Fruit fly (Drosophila melanogaster) S2 (cell line): ENCODE data around the gene Mical.

Source experiments
- CG8478 ChIP-seq: fragments of >200 bp; optimal IDR thresholded peaks from 2 replicates; lab custom pipeline; 2018
- CTCF ChIP-seq, 2 experiments: fragments of >200 bp; optimal IDR thresholded peaks; 2 replicates each; lab custom pipeline; 2018

dm6 chr3R:9961163-9962072 is 81.3 kb downstream of the Mical start:
- TF ChIP-seq CG8478 = no peak
- no peak for TF ChIP-seq CTCF (optimal IDR thresholded peaks at IDR 0.05; lab: Kevin White, UChicago)
